Fruit fly (Drosophila melanogaster): Measurements from ENCODE around the gene Ho.

Gene Ho

dm6 chr3R:11657786-11658193 is 21.8 kb upstream of the Ho start (continued):
- TF ChIP-seq Dad (GFP tag; optimal IDR thresholded peaks at IDR 0.05), result no peak
- no peak for TF ChIP-seq CG12744 (GFP tag; optimal IDR thresholded peaks at IDR 0.05)
- TF ChIP-seq sens (GFP tag), result peak; percentile 81
- TF ChIP-seq CG3995 (GFP tag; optimal IDR thresholded peaks at IDR 0.05), result no peak
- peak; percentile 7 for TF ChIP-seq Spps (tag; optimal IDR thresholded peaks at IDR 0.05)
- TF ChIP-seq sob (GFP tag; IDR thresholded peaks at IDR 0.05), result peak; percentile 16; the same call in 1 of the 2 replicates
- TF ChIP-seq pum (GFP tag; optimal IDR thresholded peaks at IDR 0.05), result peak; percentile 4
- peak; percentile 38 for TF ChIP-seq CG1603 (tag; optimal IDR thresholded peaks at IDR 0.05)
- no peak for TF ChIP-seq CG12299 (tag; optimal IDR thresholded peaks at IDR 0.05)
- no peak for TF ChIP-seq CG12659 (GFP tag; optimal IDR thresholded peaks at IDR 0.05)
- TF ChIP-seq CG13123 (GFP tag; optimal IDR thresholded peaks at IDR 0.05), result no peak
- TF ChIP-seq Mes4 (GFP tag; optimal IDR thresholded peaks at IDR 0.05), result no peak
- TF ChIP-seq Taf1 (GFP tag; IDR thresholded peaks at IDR 0.05), result peak; percentile 12; the same call in 1 of the 2 replicates
- peak; percentile 73 for TF ChIP-seq slbo (GFP tag; IDR thresholded peaks at IDR 0.05)
- TF ChIP-seq Xbp1 (GFP tag; optimal IDR thresholded peaks at IDR 0.05), result peak; percentile 15
- TF ChIP-seq lbe (GFP tag; optimal IDR thresholded peaks at IDR 0.05), result peak; percentile 81
- TF ChIP-seq shn (GFP tag; optimal IDR thresholded peaks at IDR 0.05), result peak; percentile 39
- TF ChIP-seq pros (GFP tag; optimal IDR thresholded peaks at IDR 0.05), result peak; percentile 9
- peak; percentile 50 for TF ChIP-seq Meics (GFP tag; optimal IDR thresholded peaks at IDR 0.05)
- TF ChIP-seq Hsf (GFP tag; optimal IDR thresholded peaks at IDR 0.05), result peak; percentile 20
- TF ChIP-seq kni (GFP tag; optimal IDR thresholded peaks at IDR 0.05), result peak; percentile 77
- no peak for TF ChIP-seq CG13296 (GFP tag; optimal IDR thresholded peaks at IDR 0.05)
- TF ChIP-seq Deaf1 (tag; optimal IDR thresholded peaks at IDR 0.05), result peak; percentile 15
- no peak for TF ChIP-seq CG2202 (tag; optimal IDR thresholded peaks at IDR 0.05)
- TF ChIP-seq dpn (GFP tag; optimal IDR thresholded peaks at IDR 0.05), result peak; percentile 4 to 41
- peak; percentile 84 for TF ChIP-seq nom (GFP tag; optimal IDR thresholded peaks at IDR 0.05)
- 0 out of 2 replicates have a peak, but pooled peaks have one; percentile 41 for TF ChIP-seq CG11247 (GFP tag; IDR thresholded peaks at IDR 0.05)
- peak; percentile 1 for TF ChIP-seq scrt (GFP tag; optimal IDR thresholded peaks at IDR 0.05)
- peak in 1 of 3 experiments; percentile 31 for TF ChIP-seq lola (GFP tag; optimal IDR thresholded peaks at IDR 0.05)
- no peak for TF ChIP-seq tup (GFP tag; optimal IDR thresholded peaks at IDR 0.05)
- peak; percentile 64; the same call in 1 of the 2 replicates for TF ChIP-seq Xrp1 (GFP tag; IDR thresholded peaks at IDR 0.05)
- peak; percentile 41 for TF ChIP-seq CG10979 (tag; optimal IDR thresholded peaks at IDR 0.05)
- TF ChIP-seq unpg (GFP tag; optimal IDR thresholded peaks at IDR 0.05), result peak; percentile 48
- no peak for TF ChIP-seq slou (GFP tag; optimal IDR thresholded peaks at IDR 0.05)
- no peak for TF ChIP-seq z (GFP tag; IDR thresholded peaks at IDR 0.05)
- TF ChIP-seq ATbp (GFP tag; optimal IDR thresholded peaks at IDR 0.05), result peak; percentile 12
- TF ChIP-seq pb (GFP tag; optimal IDR thresholded peaks at IDR 0.05), result peak; percentile 21
- peak; percentile 26 for TF ChIP-seq CG12155 (GFP tag; optimal IDR thresholded peaks at IDR 0.05)
- no peak for TF ChIP-seq lov (optimal IDR thresholded peaks at IDR 0.05)
- 0 out of 3 replicates have a peak, but pooled peaks have one; percentile 12 for TF ChIP-seq lov (GFP tag; IDR thresholded peaks at IDR 0.05)
- TF ChIP-seq bab2 (GFP tag; optimal IDR thresholded peaks at IDR 0.05), result peak; percentile 24
- no peak for TF ChIP-seq eve (GFP tag; optimal IDR thresholded peaks at IDR 0.05)
- TF ChIP-seq Lim3 (GFP tag; IDR thresholded peaks at IDR 0.05), result no peak
- TF ChIP-seq Camta (GFP tag; optimal IDR thresholded peaks at IDR 0.05), result peak; percentile 5
- peak; percentile 61; the same call in 1 of the 3 replicates for TF ChIP-seq CG11456 (GFP tag; IDR thresholded peaks at IDR 0.05)
- TF ChIP-seq CG8281 (tag; optimal IDR thresholded peaks at IDR 0.05), result no peak
- no peak for TF ChIP-seq CG9876 (GFP tag; optimal IDR thresholded peaks at IDR 0.05)
- peak; percentile 50 for TF ChIP-seq CG18262 (tag; optimal IDR thresholded peaks at IDR 0.05)
- no peak for TF ChIP-seq Ada2b (GFP tag; IDR thresholded peaks at IDR 0.05)
- peak; percentile 52 for TF ChIP-seq zfh2 (GFP tag; optimal IDR thresholded peaks at IDR 0.05)
- peak; percentile 75 for TF ChIP-seq vvl (GFP tag; IDR thresholded peaks at IDR 0.05)
- no peak for TF ChIP-seq ara (GFP tag; IDR thresholded peaks at IDR 0.05)
